Worm (Caenorhabditis elegans) whole organism, L1 larva: ENCODE data around the gene air-1.

Source experiments
- C34B4.2 ChIP-seq: sonication (generic microtip); optimal IDR thresholded peaks from 2 replicates; lab custom pipeline; 2017; ENCODE audit warnings: mild to moderate bottlenecking, missing genetic modification characterization, missing compliant biosample characterization
- blmp-1 ChIP-seq: fragments of 150-350 bp; optimal IDR thresholded peaks from 2 replicates; lab custom pipeline; 2014; ENCODE audit warnings: missing biosample characterization, missing genetic modification characterization
- ceh-63 ChIP-seq: fragments of 200-800 bp; sonication (Bioruptor generic); optimal IDR thresholded peaks from 2 replicates; lab custom pipeline; 2018; ENCODE audit warnings: mild to moderate bottlenecking, missing genetic modification characterization, missing compliant biosample characterization
- ceh-82 ChIP-seq, 3 experiments: fragments of 150-350 bp in 1 of 3; sonication (generic microtip) in 2 of 3; optimal IDR thresholded peaks; 2 replicates each; lab custom pipeline; 2014 to 2017; ENCODE audit warnings: missing biosample characterization in 3 of 3, missing genetic modification characterization in 3 of 3
- dsc-1 ChIP-seq: sonication (generic microtip); optimal IDR thresholded peaks from 2 replicates; lab custom pipeline; 2016; ENCODE audit warnings: mild to moderate bottlenecking, missing genetic modification characterization, missing compliant biosample characterization
- efl-1 ChIP-seq, 4 experiments: fragments of 150-350 bp; optimal IDR thresholded peaks in 3 of 4; peaks in 1 of 4; 1 replicate in 1 of 4; 2 replicates in 3 of 4; lab custom pipeline; 2014; ENCODE audit warnings: missing biosample characterization in 2 of 4, missing genetic modification characterization in 2 of 4, missing genetic modification reagents in 2 of 4
- elt-3 ChIP-seq, 6 experiments: fragments of 150-350 bp in 1 of 6; sonication (generic microtip); optimal IDR thresholded peaks; 2 replicates each; lab custom pipeline; 2017 to 2018; ENCODE audit warnings: missing biosample characterization in 6 of 6, missing genetic modification characterization in 6 of 6, inconsistent platforms in 1 of 6
- fkh-10 ChIP-seq: sonication (generic microtip); optimal IDR thresholded peaks from 2 replicates; lab custom pipeline; 2017; ENCODE audit warnings: missing biosample characterization, missing genetic modification reagents, missing genetic modification characterization
- fkh-4 ChIP-seq: sonication (generic microtip); optimal IDR thresholded peaks from 2 replicates; lab custom pipeline; 2016; ENCODE audit warnings: missing compliant biosample characterization, missing genetic modification characterization, borderline replicate concordance
- fkh-8 ChIP-seq: sonication (generic microtip); optimal IDR thresholded peaks from 2 replicates; lab custom pipeline; 2016; ENCODE audit warnings: mild to moderate bottlenecking, missing genetic modification characterization, missing compliant biosample characterization
- lin-14 ChIP-seq: fragments of 200-800 bp; sonication (Bioruptor generic); optimal IDR thresholded peaks from 2 replicates; lab custom pipeline; 2018; ENCODE audit warnings: mild to moderate bottlenecking, missing genetic modification characterization, moderate library complexity, missing compliant biosample characterization
- lin-35 ChIP-seq, 2 experiments: fragments of 150-350 bp; optimal IDR thresholded peaks; 2 replicates each; lab custom pipeline; 2014; ENCODE audit warnings: missing biosample characterization in 2 of 2, missing genetic modification characterization in 2 of 2, missing genetic modification reagents in 2 of 2
- lir-3 ChIP-seq: sonication (generic microtip); optimal IDR thresholded peaks from 2 replicates; lab custom pipeline; 2016; ENCODE audit warnings: mild to moderate bottlenecking, missing genetic modification characterization, moderate library complexity, missing compliant biosample characterization; ENCODE audit not compliant: poor library complexity
- nhr-11 ChIP-seq: fragments of 150-350 bp; optimal IDR thresholded peaks from 2 replicates; lab custom pipeline; 2014; ENCODE audit warnings: missing biosample characterization, missing genetic modification characterization
- nhr-28 ChIP-seq: fragments of 150-350 bp; optimal IDR thresholded peaks from 2 replicates; lab custom pipeline; 2014; ENCODE audit warnings: missing biosample characterization, missing genetic modification characterization
- nhr-47 ChIP-seq: sonication (generic microtip); optimal IDR thresholded peaks from 2 replicates; lab custom pipeline; 2016; ENCODE audit warnings: mild to moderate bottlenecking, missing genetic modification characterization, moderate library complexity, missing compliant biosample characterization
- nhr-71 ChIP-seq: sonication (generic microtip); optimal IDR thresholded peaks from 2 replicates; lab custom pipeline; 2016; ENCODE audit warnings: mild to moderate bottlenecking, missing genetic modification characterization, moderate library complexity, missing compliant biosample characterization
- nhr-77 ChIP-seq: fragments of 150-350 bp; optimal IDR thresholded peaks from 2 replicates; lab custom pipeline; 2014; ENCODE audit warnings: missing biosample characterization, missing genetic modification characterization
- nhr-84 ChIP-seq: sonication (generic microtip); optimal IDR thresholded peaks from 2 replicates; lab custom pipeline; 2017; ENCODE audit warnings: missing biosample characterization, missing genetic modification characterization
- nhr-85 ChIP-seq: sonication (generic microtip); peaks from one replicate; lab custom pipeline; 2016; ENCODE audit warnings: missing genetic modification characterization, inconsistent platforms, missing compliant biosample characterization
- rnt-1 ChIP-seq: sonication (generic microtip); optimal IDR thresholded peaks from 2 replicates; lab custom pipeline; 2016; ENCODE audit warnings: mild to moderate bottlenecking, missing genetic modification characterization, moderate library complexity, missing compliant biosample characterization
- skn-1 ChIP-seq: fragments of 150-350 bp; optimal IDR thresholded peaks from 2 replicates; lab custom pipeline; 2014; ENCODE audit warnings: missing biosample characterization, missing genetic modification characterization
- snu-23 ChIP-seq: sonication (generic microtip); optimal IDR thresholded peaks from 2 replicates; lab custom pipeline; 2016; ENCODE audit warnings: missing genetic modification characterization, missing compliant biosample characterization
- sox-4 ChIP-seq: sonication (generic microtip); optimal IDR thresholded peaks from 2 replicates; lab custom pipeline; 2016; ENCODE audit warnings: missing genetic modification characterization, missing compliant biosample characterization
- sup-37 ChIP-seq: fragments of 200-800 bp; sonication (Bioruptor generic); optimal IDR thresholded peaks from 2 replicates; lab custom pipeline; 2018; ENCODE audit warnings: mild to moderate bottlenecking, missing genetic modification characterization, missing compliant biosample characterization
- tbx-2 ChIP-seq: sonication (generic microtip); optimal IDR thresholded peaks from 2 replicates; lab custom pipeline; 2016; ENCODE audit warnings: missing genetic modification characterization, missing compliant biosample characterization
- unc-86 ChIP-seq: sonication (generic microtip); optimal IDR thresholded peaks from 2 replicates; lab custom pipeline; 2016; ENCODE audit warnings: missing genetic modification characterization, missing compliant biosample characterization

Gene air-1

ce11 chrV:8195889-8196418 is 25.3 kb upstream of the air-1 start, which contains the start of gene F20D6.10 (continued):
- TF ChIP-seq fkh-4 (tag; lab: Kevin White, UChicago) (no peak), nhr-85 (tag; lab: Kevin White, UChicago) (no peak), nhr-28 (no peak), ceh-82 (tag; optimal IDR thresholded peaks at IDR 0.05; lab: Kevin White, UChicago) (no peak)

DNA sequence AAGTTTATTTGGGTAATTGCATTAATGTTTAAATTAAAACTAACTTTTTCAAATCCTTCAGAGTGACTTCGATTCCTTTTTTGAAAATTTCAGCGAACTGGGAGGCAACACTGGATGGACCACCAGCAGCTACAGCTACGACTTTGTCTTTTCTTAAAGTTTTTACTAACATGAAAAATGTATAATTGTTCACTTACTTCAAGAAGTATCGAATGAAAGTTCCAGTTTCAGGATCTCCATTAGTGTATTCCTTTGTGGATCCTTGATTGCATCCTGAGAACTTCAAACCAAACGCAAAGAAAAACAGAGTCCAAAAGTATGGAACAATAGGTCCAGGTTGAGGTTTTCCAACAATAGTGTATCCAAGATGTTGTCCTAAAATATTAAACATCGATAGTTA is 24.3 kb upstream of the air-1 start:
- no peak for TF ChIP-seq fkh-4 (tag; lab: Kevin White, UChicago)
- TF ChIP-seq efl-1 (optimal IDR thresholded peaks at IDR 0.05; lab: Kevin White, UChicago): no peak
- TF ChIP-seq efl-1 (GFP tag; optimal IDR thresholded peaks at IDR 0.05 in 1 of 2; lab: Kevin White, UChicago): peak in 1 of 2 experiments; percentile 67

DNA sequence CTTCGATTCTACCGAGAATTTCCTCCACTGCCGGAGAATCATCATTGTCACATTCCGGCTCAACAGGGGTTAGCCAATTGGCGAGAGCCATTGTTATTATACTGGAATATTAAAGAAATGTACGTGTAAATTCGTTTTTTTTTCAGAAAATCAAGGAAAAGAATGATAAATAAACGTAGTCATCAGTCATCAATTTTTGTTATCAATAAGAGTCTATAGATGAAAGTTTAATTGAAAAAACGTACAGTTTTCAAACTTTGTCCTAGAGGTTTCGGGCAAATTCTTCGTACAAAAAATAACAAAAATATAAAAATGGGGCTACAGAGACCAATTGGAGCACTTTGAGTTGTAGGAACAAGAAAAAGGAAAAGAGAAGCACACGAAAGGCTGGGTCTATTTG is 22.3 kb upstream of the air-1 start, which contains the start of gene F20D6.11:
Gene F20D6.11 (minus strand): TSS at position 101 of the 400 bp plus-strand sequence.
- TF ChIP-seq unc-86 (no peak), fkh-10 (no peak), lin-35 (GFP tag; optimal IDR thresholded peaks at IDR 0.05; lab: Kevin White, UChicago) (no peak), sup-37 (GFP tag; lab: Kevin White, UChicago) (no peak), fkh-8 (no peak), dsc-1 (tag; lab: Kevin White, UChicago) (no peak), sox-4 (tag; lab: Kevin White, UChicago) (no peak), skn-1 (tag; lab: Kevin White, UChicago) (no peak), nhr-77 (tag; lab: Kevin White, UChicago) (no peak)

- TF ChIP-seq nhr-11: no peak
- TF ChIP-seq sox-4 (tag; lab: Kevin White, UChicago): no peak
- peak; percentile 6 for TF ChIP-seq lir-3 (tag; lab: Kevin White, UChicago)
- TF ChIP-seq tbx-2: no peak
- TF ChIP-seq nhr-85 (tag; lab: Kevin White, UChicago): peak; percentile 68
- peak; percentile 68 for TF ChIP-seq lin-14 (GFP tag; lab: Kevin White, UChicago)
- peak; percentile 23 for TF ChIP-seq snu-23 (GFP tag; lab: Kevin White, UChicago)
- TF ChIP-seq rnt-1 (tag; lab: Kevin White, UChicago): peak; percentile 33
- peak; percentile 26 for TF ChIP-seq blmp-1 (tag; lab: Kevin White, UChicago)
- TF ChIP-seq nhr-71 (tag; lab: Kevin White, UChicago): peak; percentile 36
Observed at ce11 chrV:8201229-8201858, 19.9 kb upstream of the air-1 start, which contains the start of gene cri-2. Gene cri-2 (plus strand): TSS chrV:8201808.

ce11 chrV:8203085-8203643 is 18.1 kb upstream of the air-1 start, which contains the start of gene cest-17:
Gene cest-17 (plus strand): TSS chrV:8203332.
- no peak for TF ChIP-seq dsc-1 (tag; lab: Kevin White, UChicago)
- TF ChIP-seq efl-1 (optimal IDR thresholded peaks at IDR 0.05; lab: Kevin White, UChicago): no peak
- peak in 1 of 2 experiments; percentile 53 for TF ChIP-seq efl-1 (GFP tag; optimal IDR thresholded peaks at IDR 0.05 in 1 of 2; lab: Kevin White, UChicago)

DNA sequence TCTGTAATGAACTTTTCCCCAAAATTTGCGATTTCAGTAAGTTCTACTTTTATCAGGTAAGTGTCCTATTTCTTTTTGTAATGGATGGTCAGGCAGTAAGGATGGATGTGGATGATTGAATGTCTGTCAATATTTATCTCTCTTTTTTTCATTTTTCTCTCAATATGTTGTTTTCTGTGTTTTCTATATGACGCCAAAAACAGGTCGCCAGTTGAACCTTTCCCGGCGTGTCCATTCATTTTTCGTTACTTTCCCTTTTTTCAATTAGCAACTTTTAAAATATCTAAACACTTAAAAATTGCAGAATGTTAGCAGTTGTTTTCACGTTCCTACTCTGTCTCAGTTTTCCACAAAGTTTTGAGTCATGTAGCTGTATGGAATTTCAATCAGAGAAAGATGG is 14.4 kb upstream of the air-1 start, which contains the start of gene timp-1:
Gene timp-1 (plus strand): TSS at position 305 of the 400 bp plus-strand sequence.
- no peak for TF ChIP-seq ceh-63 (GFP tag; lab: Kevin White, UChicago)
- TF ChIP-seq C34B4.2: no peak
- no peak for TF ChIP-seq nhr-84 (tag; lab: Kevin White, UChicago)
- peak; percentile 93 for TF ChIP-seq blmp-1 (tag; lab: Kevin White, UChicago)
- peak in 1 of 6 experiments; percentile 47 for TF ChIP-seq elt-3 (tag; optimal IDR thresholded peaks at IDR 0.05; lab: Kevin White, UChicago)
- no peak for TF ChIP-seq nhr-47 (tag; lab: Kevin White, UChicago)
